Fruit fly (Drosophila melanogaster): ENCODE measurements around the gene Or1a.

Gene Or1a

DNA sequence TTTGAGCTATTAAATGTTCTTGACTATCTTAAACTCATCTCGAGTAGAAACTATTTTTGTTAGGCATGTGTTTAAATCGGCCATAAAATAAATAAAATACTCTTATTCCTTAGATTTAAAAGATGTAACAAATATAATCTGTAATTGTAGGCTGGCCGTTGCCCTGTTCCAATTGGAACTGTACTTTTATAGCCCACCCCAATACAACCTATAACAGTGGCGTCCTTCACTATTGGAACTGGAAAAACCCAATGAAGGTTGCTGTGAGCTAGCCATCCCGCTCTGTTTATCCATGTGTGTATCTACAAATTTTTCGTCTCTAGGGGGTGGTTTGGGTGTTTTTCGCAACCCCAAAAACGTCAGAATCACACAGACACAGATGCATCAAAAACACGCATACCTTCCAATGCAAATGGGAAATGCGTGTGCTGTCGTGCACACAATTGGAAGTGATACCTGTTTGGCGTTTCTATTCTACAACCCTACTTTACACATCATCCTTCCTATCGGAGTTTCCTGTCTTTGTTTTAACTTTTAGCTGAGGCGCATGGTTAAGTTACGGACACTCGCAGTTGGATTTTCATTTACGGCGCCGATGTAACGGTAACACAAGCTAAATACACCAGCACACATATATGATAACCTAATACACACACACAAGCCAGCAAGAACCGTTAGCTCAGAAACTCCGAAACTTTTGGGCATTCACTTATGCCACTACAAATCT, 36.4 kb upstream of the Or1a start (continued):
- TF ChIP-seq CG8089 (GFP tag; optimal IDR thresholded peaks at IDR 0.05) = no peak
- no peak for TF ChIP-seq toy (GFP tag; IDR thresholded peaks at IDR 0.05)
- TF ChIP-seq eve (GFP tag; optimal IDR thresholded peaks at IDR 0.05) = peak in 1 of 2 experiments; percentile 75
- no peak for TF ChIP-seq ro (GFP tag; IDR thresholded peaks at IDR 0.05)
- no peak for TF ChIP-seq jing (GFP tag; optimal IDR thresholded peaks at IDR 0.05)
- TF ChIP-seq wek (GFP tag; optimal IDR thresholded peaks at IDR 0.05) = no peak
- peak; percentile 78 for TF ChIP-seq sens (GFP tag)
- no peak for TF ChIP-seq NC2β (GFP tag; optimal IDR thresholded peaks at IDR 0.05)
- TF ChIP-seq ewg (GFP tag; optimal IDR thresholded peaks at IDR 0.05) = peak; percentile 27
- no peak for TF ChIP-seq H15 (GFP tag; IDR thresholded peaks at IDR 0.05)
- no peak for TF ChIP-seq CG17802 (tag; optimal IDR thresholded peaks at IDR 0.05)
- TF ChIP-seq CG8290 (GFP tag; optimal IDR thresholded peaks at IDR 0.05) = no peak
- peak in 1 of 2 experiments; percentile 59 for TF ChIP-seq CG8290 (tag; optimal IDR thresholded peaks at IDR 0.05)
- peak; percentile 3 for TF ChIP-seq CG7839 (tag; optimal IDR thresholded peaks at IDR 0.05)
- no peak for TF ChIP-seq Ada2b (GFP tag; IDR thresholded peaks at IDR 0.05)
- TF ChIP-seq Pdp1 (GFP tag; optimal IDR thresholded peaks at IDR 0.05) = peak in 1 of 2 experiments; percentile 21
- peak; percentile 17 for TF ChIP-seq CG30403 (GFP tag; optimal IDR thresholded peaks at IDR 0.05)
- no peak for TF ChIP-seq Doc2 (GFP tag; IDR thresholded peaks at IDR 0.05)
- no peak for TF ChIP-seq en (GFP tag; optimal IDR thresholded peaks at IDR 0.05)
- TF ChIP-seq eyg (GFP tag; optimal IDR thresholded peaks at IDR 0.05) = no peak

- peak; percentile 94 for TF ChIP-seq CG34224 (GFP tag; IDR thresholded peaks at IDR 0.05; ENCODE audit: partially characterized antibody)
- peak; percentile 39 for TF ChIP-seq CG13894 (tag; optimal IDR thresholded peaks at IDR 0.05)
- TF ChIP-seq Sry-δ (GFP tag; optimal IDR thresholded peaks at IDR 0.05) = peak; percentile 87
- no peak for TF ChIP-seq CG11093 (GFP tag; IDR thresholded peaks at IDR 0.05)
- TF ChIP-seq MESR4 (GFP tag; optimal IDR thresholded peaks at IDR 0.05) = peak; percentile 58
- no peak for TF ChIP-seq PHDP (tag; optimal IDR thresholded peaks at IDR 0.05)
- no peak for TF ChIP-seq CG15601 (tag; optimal IDR thresholded peaks at IDR 0.05)
- no peak for TF ChIP-seq CG16815 (GFP tag; optimal IDR thresholded peaks at IDR 0.05)
- TF ChIP-seq B-H1 (GFP tag; IDR thresholded peaks at IDR 0.05) = no peak
- TF ChIP-seq Pdp1 (GFP tag; optimal IDR thresholded peaks at IDR 0.05) = peak in 1 of 2 experiments; percentile 61
- TF ChIP-seq crol (GFP tag; IDR thresholded peaks at IDR 0.05) = no peak
- TF ChIP-seq Fer3 (tag; optimal IDR thresholded peaks at IDR 0.05) = no peak
- TF ChIP-seq CHES-1-like (GFP tag; optimal IDR thresholded peaks at IDR 0.05) = no peak
- TF ChIP-seq HmgZ (tag; optimal IDR thresholded peaks at IDR 0.05) = peak; percentile 66
- TF ChIP-seq Opbp (GFP tag; IDR thresholded peaks at IDR 0.05; ENCODE audit: partially characterized antibody) = peak; percentile 99
- no peak for TF ChIP-seq CG17385 (GFP tag; optimal IDR thresholded peaks at IDR 0.05)
- TF ChIP-seq CG16813 (GFP tag; IDR thresholded peaks at IDR 0.05; ENCODE audit: partially characterized antibody) = peak; percentile 97
- TF ChIP-seq CG11398 (GFP tag; optimal IDR thresholded peaks at IDR 0.05) = no peak
- TF ChIP-seq sqz (GFP tag; optimal IDR thresholded peaks at IDR 0.05) = peak; percentile 77
- peak; percentile 63 for TF ChIP-seq Sin3A (optimal IDR thresholded peaks at IDR 0.05)
- no peak for TF ChIP-seq CG17361 (GFP tag; IDR thresholded peaks at IDR 0.05)
- no peak for TF ChIP-seq sim (GFP tag; IDR thresholded peaks at IDR 0.05)
- TF ChIP-seq CG30020 (tag; optimal IDR thresholded peaks at IDR 0.05) = peak; percentile 49
- no peak for TF ChIP-seq odd (GFP tag; optimal IDR thresholded peaks at IDR 0.05)
- peak; percentile 35 for TF ChIP-seq Hmr (GFP tag; optimal IDR thresholded peaks at IDR 0.05)
- no peak for TF ChIP-seq dan (GFP tag; IDR thresholded peaks at IDR 0.05)
- TF ChIP-seq CG6654 (GFP tag; optimal IDR thresholded peaks at IDR 0.05) = no peak
- TF ChIP-seq CG2875 (GFP tag; optimal IDR thresholded peaks at IDR 0.05) = no peak
- TF ChIP-seq otp (GFP tag; IDR thresholded peaks at IDR 0.05) = no peak
- TF ChIP-seq MBD-R2 (GFP tag; IDR thresholded peaks at IDR 0.05) = peak; percentile 32; the same call in 1 of the 2 replicates
- TF ChIP-seq Myb (GFP tag; optimal IDR thresholded peaks at IDR 0.05) = peak; percentile 63
Measured at dm6 chrX:279097-279727, 35.7 kb upstream of the Or1a start, which contains the start of the genes CG3777 and ewg. Gene CG3777, plus strand, starts transcription at chrX:279703. Gene ewg, minus strand, starts transcription at chrX:279718.
